Fruit fly (Drosophila melanogaster): ENCODE results near the gene CG5282.

The CG5282 gene

DNA sequence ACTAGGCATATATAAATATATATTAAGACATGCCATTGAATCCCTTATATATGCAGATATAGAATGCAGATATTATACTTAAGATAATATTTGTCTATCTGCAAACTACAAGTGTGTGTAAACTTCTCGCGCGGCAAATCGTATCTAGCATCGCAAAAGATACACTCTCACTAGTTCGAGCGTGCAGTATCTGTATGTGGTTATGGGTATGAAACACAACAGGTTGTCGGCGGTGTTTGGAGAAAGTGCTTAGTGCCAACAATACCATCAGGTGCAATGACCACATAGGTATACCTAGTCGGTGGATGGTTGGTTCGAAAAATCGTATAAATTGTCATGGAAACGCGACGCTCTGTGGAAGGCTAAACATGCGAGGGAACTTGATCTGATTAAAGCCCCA, 21.4 kb downstream of the CG5282 start (continued):
- no peak for TF ChIP-seq chm (GFP tag; IDR thresholded peaks at IDR 0.05)
- no peak for TF ChIP-seq Dfd (GFP tag; optimal IDR thresholded peaks at IDR 0.05)
- no peak for TF ChIP-seq tx (GFP tag; optimal IDR thresholded peaks at IDR 0.05)
- TF ChIP-seq Doc2 (GFP tag; IDR thresholded peaks at IDR 0.05), result no peak
- TF ChIP-seq CG11723 (GFP tag; optimal IDR thresholded peaks at IDR 0.05), result no peak
- TF ChIP-seq CG18011 (GFP tag; optimal IDR thresholded peaks at IDR 0.05), result no peak
- no peak for TF ChIP-seq wdn (GFP tag; IDR thresholded peaks at IDR 0.05)
- peak; percentile 5 for TF ChIP-seq HLHmδ (GFP tag; optimal IDR thresholded peaks at IDR 0.05)
- no peak for TF ChIP-seq tll (GFP tag; optimal IDR thresholded peaks at IDR 0.05)
- no peak for TF ChIP-seq TFAM (GFP tag; optimal IDR thresholded peaks at IDR 0.05)
- peak; percentile 69; the same call in 1 of the 3 replicates for TF ChIP-seq CG2199 (GFP tag; IDR thresholded peaks at IDR 0.05)
- TF ChIP-seq phol (tag; optimal IDR thresholded peaks at IDR 0.05), result no peak
- no peak for TF ChIP-seq eve (GFP tag; optimal IDR thresholded peaks at IDR 0.05)
- no peak for TF ChIP-seq Sin3A (optimal IDR thresholded peaks at IDR 0.05)
- no peak for TF ChIP-seq Nf-YB (GFP tag; optimal IDR thresholded peaks at IDR 0.05)
- no peak for TF ChIP-seq jumu (GFP tag; optimal IDR thresholded peaks at IDR 0.05)
- peak; percentile 93 for TF ChIP-seq Blimp-1 (GFP tag; optimal IDR thresholded peaks at IDR 0.05)
- peak; percentile 20 for TF ChIP-seq Med (GFP tag)
- no peak for TF ChIP-seq CG9817 (tag; optimal IDR thresholded peaks at IDR 0.05)
- no peak for TF ChIP-seq hbn (GFP tag; IDR thresholded peaks at IDR 0.05; ENCODE audit: partially characterized antibody)
- no peak for TF ChIP-seq ap (GFP tag; IDR thresholded peaks at IDR 0.05)
- TF ChIP-seq CG8924 (tag; optimal IDR thresholded peaks at IDR 0.05), result no peak
- no peak for TF ChIP-seq yki (optimal IDR thresholded peaks at IDR 0.05)
- TF ChIP-seq C15 (GFP tag; IDR thresholded peaks at IDR 0.05), result no peak

DNA sequence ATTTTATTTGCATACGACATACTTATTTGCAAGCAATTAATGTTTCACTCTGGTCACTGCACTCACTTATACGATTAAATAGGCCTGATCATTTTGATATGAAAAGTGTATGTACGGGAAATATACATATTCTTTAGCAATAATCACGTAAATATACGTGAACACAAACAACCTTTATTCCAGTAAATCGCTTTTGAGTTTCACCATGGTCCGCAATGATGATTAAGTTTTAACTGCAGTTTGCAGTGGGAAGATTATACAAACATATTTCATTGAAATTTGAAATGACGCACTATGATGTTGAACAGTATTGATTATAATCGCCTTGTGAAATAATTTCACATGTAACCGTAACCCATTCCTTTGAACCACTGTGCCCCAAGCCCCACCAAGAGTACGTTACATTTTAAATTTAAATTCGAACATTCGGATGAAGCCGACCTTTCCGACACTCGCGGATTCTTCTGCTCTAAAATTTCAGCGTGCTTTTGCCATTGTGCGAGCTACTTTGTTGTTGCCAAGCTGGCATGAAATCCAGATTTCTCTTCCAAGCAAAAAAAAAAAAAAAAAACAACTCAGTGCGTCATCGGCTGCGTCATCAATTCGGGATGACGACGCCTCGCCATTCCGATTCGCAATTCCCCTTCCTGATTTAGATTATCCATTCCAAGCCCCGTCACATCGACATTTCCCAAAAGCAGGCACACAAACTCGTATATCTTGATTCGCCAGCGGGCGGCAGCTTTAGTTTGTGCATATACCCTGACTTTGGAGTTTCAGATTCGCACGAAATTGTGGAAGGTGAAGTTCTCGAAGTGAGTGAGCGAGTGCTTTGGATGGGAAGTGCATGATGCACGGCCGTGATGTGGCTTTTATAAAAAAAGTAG, 22.1 kb downstream of the CG5282 start:
- no peak for TF ChIP-seq CG4707 (GFP tag; optimal IDR thresholded peaks at IDR 0.05)
- TF ChIP-seq D (optimal IDR thresholded peaks at IDR 0.05), result no peak
- no peak for TF ChIP-seq D (GFP tag; optimal IDR thresholded peaks at IDR 0.05)
- TF ChIP-seq D19A (tag; optimal IDR thresholded peaks at IDR 0.05), result peak; percentile 17
- TF ChIP-seq sqz (GFP tag; optimal IDR thresholded peaks at IDR 0.05), result peak; percentile 9
- no peak for TF ChIP-seq Nf-YB (GFP tag; optimal IDR thresholded peaks at IDR 0.05)
- no peak for TF ChIP-seq Lhr (GFP tag; optimal IDR thresholded peaks at IDR 0.05)
- peak; percentile 15 for TF ChIP-seq CG13775 (GFP tag; optimal IDR thresholded peaks at IDR 0.05)
- TF ChIP-seq Myb (GFP tag; optimal IDR thresholded peaks at IDR 0.05), result peak; percentile 21
- TF ChIP-seq CG17912 (GFP tag; optimal IDR thresholded peaks at IDR 0.05), result no peak
- TF ChIP-seq ci (GFP tag; IDR thresholded peaks at IDR 0.05), result 0 out of 3 replicates have a peak, but pooled peaks have one; percentile 27
- no peak for TF ChIP-seq CG12219 (GFP tag; optimal IDR thresholded peaks at IDR 0.05)
- TF ChIP-seq Med (GFP tag), result peak; percentile 68
- TF ChIP-seq nom (GFP tag; optimal IDR thresholded peaks at IDR 0.05), result peak; percentile 22
- TF ChIP-seq Ada2b (GFP tag; IDR thresholded peaks at IDR 0.05), result no peak
- no peak for TF ChIP-seq MBD-R2 (GFP tag; IDR thresholded peaks at IDR 0.05)
- TF ChIP-seq nerfin-1 (tag; optimal IDR thresholded peaks at IDR 0.05), result no peak
- TF ChIP-seq CG13624 (GFP tag; optimal IDR thresholded peaks at IDR 0.05), result peak; percentile 26
- peak; percentile 48 for TF ChIP-seq Ets65A (GFP tag)
- TF ChIP-seq ac (GFP tag; optimal IDR thresholded peaks at IDR 0.05), result no peak
- peak; percentile 29 for TF ChIP-seq lbe (GFP tag; optimal IDR thresholded peaks at IDR 0.05)
- TF ChIP-seq CG16813 (GFP tag; IDR thresholded peaks at IDR 0.05; ENCODE audit: partially characterized antibody), result 0 out of 3 replicates have a peak, but pooled peaks have one; percentile 32
- peak in 1 of 2 experiments; percentile 48 for TF ChIP-seq eve (GFP tag; optimal IDR thresholded peaks at IDR 0.05)
- no peak for TF ChIP-seq rib (GFP tag; IDR thresholded peaks at IDR 0.05)
- TF ChIP-seq lola (GFP tag; optimal IDR thresholded peaks at IDR 0.05), result no peak
- TF ChIP-seq CG9727 (GFP tag; optimal IDR thresholded peaks at IDR 0.05), result peak; percentile 22
- TF ChIP-seq Usf (GFP tag; optimal IDR thresholded peaks at IDR 0.05), result no peak
- TF ChIP-seq CG6689 (GFP tag; IDR thresholded peaks at IDR 0.05), result peak; percentile 20; the same call in 1 of the 2 replicates

Data from whole organism, embryonic.